Worm (Caenorhabditis elegans): ENCODE results near the gene Y82E9BR.5.
"Not testable (repeated sequence)": the region's sequence is repeated elsewhere in the genome, so short reads cannot be mapped to it uniquely, and the experiment has no call there.

Y82E9BR.5 gene

ce11 chrIII:1384092-1384491 lies at the start of gene Y82E9BR.5, which contains the start of gene fbxa-138:
Y82E9BR.5 (plus strand) TSS chrIII:1384370.
fbxa-138 (minus strand) TSS chrIII:1384252.
- TF ChIP-seq unc-62 (GFP tag; optimal IDR thresholded peaks at IDR 0.05): no peak

- TF ChIP-seq unc-62 (GFP tag; optimal IDR thresholded peaks at IDR 0.05): no peak
Measured at ce11 chrIII:1340240-1340639, 43.9 kb upstream of the Y82E9BR.5 start, which contains the start of gene fbxa-5. fbxa-5 (minus strand) TSS chrIII:1340340.

ce11 chrIII:1342488-1342887 lies 41.7 kb upstream of the Y82E9BR.5 start, which contains the start of gene fbxa-26:
fbxa-26 (minus strand) TSS chrIII:1342522.
- no peak for TF ChIP-seq unc-62 (GFP tag; optimal IDR thresholded peaks at IDR 0.05)

ce11 chrIII:1342919-1343419 lies 41.2 kb upstream of the Y82E9BR.5 start, which contains the start of gene fbxa-27:
fbxa-27 (plus strand) TSS chrIII:1342969.
- no peak for TF ChIP-seq unc-62 (GFP tag; optimal IDR thresholded peaks at IDR 0.05)

- TF ChIP-seq unc-62 (GFP tag; optimal IDR thresholded peaks at IDR 0.05): no peak
Measured at ce11 chrIII:1345694-1346093, 38.5 kb upstream of the Y82E9BR.5 start, which contains the start of gene Y82E9BL.6. Y82E9BL.6 (minus strand) TSS chrIII:1345794.

- TF ChIP-seq unc-62 (GFP tag; optimal IDR thresholded peaks at IDR 0.05): no peak
Measured at ce11 chrIII:1347003-1347402, 37.2 kb upstream of the Y82E9BR.5 start.

ce11 chrIII:1347539-1347938 lies 36.6 kb upstream of the Y82E9BR.5 start, which contains the start of gene Y82E9BL.5:
Y82E9BL.5 (minus strand) TSS chrIII:1347639.
- no peak for TF ChIP-seq unc-62 (GFP tag; optimal IDR thresholded peaks at IDR 0.05)

- TF ChIP-seq unc-62 (GFP tag; optimal IDR thresholded peaks at IDR 0.05): no peak
Measured at ce11 chrIII:1349313-1349712, 34.9 kb upstream of the Y82E9BR.5 start, which contains the start of gene fbxa-25. fbxa-25 (minus strand) TSS chrIII:1349450.

ce11 chrIII:1350745-1351144 lies 33.4 kb upstream of the Y82E9BR.5 start, which contains the start of gene Y82E9BL.3:
Y82E9BL.3 (minus strand) TSS chrIII:1350845.
- no peak for TF ChIP-seq unc-62 (GFP tag; optimal IDR thresholded peaks at IDR 0.05)

- TF ChIP-seq unc-62 (GFP tag; optimal IDR thresholded peaks at IDR 0.05): no peak
Measured at ce11 chrIII:1354523-1354922, 29.6 kb upstream of the Y82E9BR.5 start.

ce11 chrIII:1355320-1355719 lies 28.9 kb upstream of the Y82E9BR.5 start, which contains the start of gene Y82E9BL.1:
Y82E9BL.1 (minus strand) TSS chrIII:1355420.
- TF ChIP-seq unc-62 (GFP tag; optimal IDR thresholded peaks at IDR 0.05): no peak

- TF ChIP-seq unc-62 (GFP tag; optimal IDR thresholded peaks at IDR 0.05): not testable (repeated sequence)
Measured at ce11 chrIII:1357973-1358372, 26.2 kb upstream of the Y82E9BR.5 start, which contains the start of gene Y82E9BR.8. Y82E9BR.8 (minus strand) TSS chrIII:1358073.

- no peak for TF ChIP-seq unc-62 (GFP tag; optimal IDR thresholded peaks at IDR 0.05)
Measured at ce11 chrIII:1359669-1360068, 24.5 kb upstream of the Y82E9BR.5 start, which contains the start of gene Y82E9BR.9. Y82E9BR.9 (minus strand) TSS chrIII:1359769.

ce11 chrIII:1372563-1372962 lies 11.6 kb upstream of the Y82E9BR.5 start:
- TF ChIP-seq unc-62 (GFP tag; optimal IDR thresholded peaks at IDR 0.05): no peak

- no peak for TF ChIP-seq unc-62 (GFP tag; optimal IDR thresholded peaks at IDR 0.05)
Measured at ce11 chrIII:1374355-1374807, 9.8 kb upstream of the Y82E9BR.5 start, which contains the start of gene Y82E9BR.20. Y82E9BR.20 (plus strand) TSS chrIII:1374405.

ce11 chrIII:1375491-1375890 lies 8.7 kb upstream of the Y82E9BR.5 start, which contains the start of gene Y82E9BR.10:
Y82E9BR.10 (minus strand) TSS chrIII:1375591.
- not testable (repeated sequence) for TF ChIP-seq unc-62 (GFP tag; optimal IDR thresholded peaks at IDR 0.05)

ce11 chrIII:1377903-1378302 lies 6.3 kb upstream of the Y82E9BR.5 start, which contains the start of gene pals-40:
pals-40 (minus strand) TSS chrIII:1378003.
- not testable (repeated sequence) for TF ChIP-seq unc-62 (GFP tag; optimal IDR thresholded peaks at IDR 0.05)
